Worm (Caenorhabditis elegans) whole organism, L4 larva: ENCODE measurements around the gene hpo-10.

ENCODE experiments used
- F10B5.3 ChIP-seq: sonication (generic microtip); optimal IDR thresholded peaks from 2 replicates; lab custom pipeline; 2016; ENCODE audit warnings: mild to moderate bottlenecking, missing genetic modification characterization, missing compliant biosample characterization
- F44E2.7 ChIP-seq: fragments of 200-800 bp; sonication (Bioruptor generic); IDR thresholded peaks from 2 replicates; pipeline ENCODE4 v2.1.2; 2022; ENCODE audit warnings: missing genetic modification characterization, missing compliant biosample characterization
- F49E8.2 ChIP-seq: sonication (generic microtip); optimal IDR thresholded peaks from 2 replicates; lab custom pipeline; 2016; ENCODE audit warnings: missing compliant biosample characterization, mild to moderate bottlenecking, missing genetic modification characterization, borderline replicate concordance
- Y5F2A.4 ChIP-seq: fragments of 200-800 bp; sonication (Bioruptor generic); optimal IDR thresholded peaks from 2 replicates; lab custom pipeline; 2018; ENCODE audit warnings: mild to moderate bottlenecking, missing genetic modification characterization, missing compliant biosample characterization
- aha-1 ChIP-seq: fragments of 150-350 bp; peaks from one replicate; lab custom pipeline; 2014; ENCODE audit warnings: missing biosample characterization, missing genetic modification characterization
- ama-1 ChIP-seq: fragments of 150-350 bp; optimal IDR thresholded peaks from 2 replicates; lab custom pipeline; 2014; ENCODE audit warnings: inconsistent platforms, mixed read lengths
- arid-1 ChIP-seq: fragments of 200-800 bp; sonication (Bioruptor generic); conservative IDR thresholded peaks from 2 replicates; pipeline ENCODE4 v1.3.6; 2022; ENCODE audit warnings: missing genetic modification reagents, missing genetic modification characterization, missing compliant biosample characterization
- attf-4 ChIP-seq: sonication (generic microtip); optimal IDR thresholded peaks from 3 replicates; lab custom pipeline; 2017; ENCODE audit warnings: missing biosample characterization, missing genetic modification characterization
- ceh-20 ChIP-seq: fragments of 200-800 bp; sonication (Bioruptor generic); IDR thresholded peaks from 2 replicates; pipeline ENCODE4 v1.3.6; 2022; ENCODE audit warnings: missing genetic modification reagents, missing genetic modification characterization, missing compliant biosample characterization
- ceh-28 ChIP-seq: fragments of 150-350 bp; optimal IDR thresholded peaks from 2 replicates; lab custom pipeline; 2014; ENCODE audit warnings: missing biosample characterization, missing genetic modification reagents, missing genetic modification characterization
- ceh-32 ChIP-seq: sonication (generic microtip); optimal IDR thresholded peaks from 2 replicates; lab custom pipeline; 2016; ENCODE audit warnings: mild to moderate bottlenecking, missing genetic modification characterization, missing compliant biosample characterization; ENCODE audit not compliant: poor library complexity
- ceh-82 ChIP-seq: sonication (generic microtip); optimal IDR thresholded peaks from 2 replicates; lab custom pipeline; 2017; ENCODE audit warnings: missing biosample characterization, missing genetic modification characterization
- ces-1 ChIP-seq: fragments of 150-350 bp; sonication (generic microtip); optimal IDR thresholded peaks from 4 replicates; lab custom pipeline; 2014; ENCODE audit warnings: missing biosample characterization, missing genetic modification reagents, missing genetic modification characterization
- daf-12 ChIP-seq: fragments of 150-350 bp; optimal IDR thresholded peaks from 2 replicates; lab custom pipeline; 2014; ENCODE audit warnings: missing biosample characterization, missing genetic modification reagents, missing genetic modification characterization
- daf-16 ChIP-seq, 3 experiments: sonication (generic microtip); optimal IDR thresholded peaks; 2 replicates each; lab custom pipeline; 2016 to 2017; ENCODE audit warnings: missing genetic modification characterization in 3 of 3, missing genetic modification reagents in 3 of 3, mild to moderate bottlenecking in 2 of 3, missing compliant biosample characterization in 2 of 3, missing biosample characterization in 1 of 3, moderate library complexity in 1 of 3
- daf-8 ChIP-seq: fragments of 200-800 bp; sonication (Bioruptor generic); IDR thresholded peaks from 2 replicates; pipeline ENCODE4 v1.3.6; 2022; ENCODE audit warnings: missing genetic modification characterization, missing compliant biosample characterization
- dmd-6 ChIP-seq: fragments of 200-800 bp; sonication (Bioruptor generic); IDR thresholded peaks from 2 replicates; pipeline ENCODE4 v1.3.6; 2022; ENCODE audit warnings: missing genetic modification reagents, missing genetic modification characterization, missing compliant biosample characterization
- dpl-1 ChIP-seq: fragments of 150-350 bp; optimal IDR thresholded peaks from 2 replicates; lab custom pipeline; 2014; ENCODE audit warnings: missing biosample characterization, missing genetic modification reagents, missing genetic modification characterization
- dve-1 ChIP-seq: sonication (generic microtip); optimal IDR thresholded peaks from 2 replicates; lab custom pipeline; 2017; ENCODE audit warnings: antibody characterized with exemption, mild to moderate bottlenecking, missing genetic modification characterization, missing compliant biosample characterization; ENCODE audit not compliant: insufficient read depth
- fos-1 ChIP-seq: fragments of 150-350 bp; optimal IDR thresholded peaks from 2 replicates; lab custom pipeline; 2014; ENCODE audit warnings: missing biosample characterization, missing genetic modification characterization
- hif-1 ChIP-seq, 2 experiments: sonication (generic microtip); optimal IDR thresholded peaks; 2 replicates each; lab custom pipeline; 2016 to 2017; ENCODE audit warnings: missing compliant biosample characterization in 2 of 2, missing genetic modification characterization in 2 of 2, missing genetic modification reagents in 2 of 2, missing genotype in 2 of 2, mild to moderate bottlenecking in 1 of 2
- hlh-11 ChIP-seq: fragments of 200-800 bp; sonication (Bioruptor generic); optimal IDR thresholded peaks from 2 replicates; lab custom pipeline; 2018; ENCODE audit warnings: mild to moderate bottlenecking, missing genetic modification characterization, missing compliant biosample characterization
- lin-1 ChIP-seq: fragments of 200-800 bp; sonication (Bioruptor generic); IDR thresholded peaks from 2 replicates; pipeline ENCODE4 v1.3.6; 2022; ENCODE audit warnings: missing genetic modification reagents, missing genetic modification characterization, missing compliant biosample characterization
- lin-13 ChIP-seq: fragments of 150-350 bp; optimal IDR thresholded peaks from 2 replicates; lab custom pipeline; 2014; ENCODE audit warnings: missing biosample characterization, missing genetic modification reagents, missing genetic modification characterization
- lin-15B ChIP-seq: fragments of 150-350 bp; sonication (generic microtip); optimal IDR thresholded peaks from 3 replicates; lab custom pipeline; 2014; ENCODE audit warnings: missing biosample characterization, missing genetic modification characterization
- lin-39 ChIP-seq: fragments of 150-350 bp; optimal IDR thresholded peaks from 2 replicates; lab custom pipeline; 2014; ENCODE audit warnings: missing biosample characterization, missing genetic modification reagents, missing genetic modification characterization
- lsy-2 ChIP-seq, 2 experiments: fragments of 150-350 bp in 1 of 2; sonication (generic microtip) in 1 of 2; optimal IDR thresholded peaks; 2 replicates each; lab custom pipeline; 2014 to 2017; ENCODE audit warnings: missing biosample characterization in 2 of 2, missing genetic modification characterization in 2 of 2
- mep-1 ChIP-seq: fragments of 150-350 bp; sonication (generic microtip); optimal IDR thresholded peaks from 3 replicates; lab custom pipeline; 2014; ENCODE audit warnings: missing biosample characterization, missing genetic modification characterization
- mxl-3 ChIP-seq: fragments of 200-800 bp; sonication (Bioruptor generic); optimal IDR thresholded peaks from 2 replicates; lab custom pipeline; 2018; ENCODE audit warnings: mild to moderate bottlenecking, missing genetic modification characterization, missing compliant biosample characterization
- nhr-111 ChIP-seq: fragments of 200-800 bp; sonication (Bioruptor generic); optimal IDR thresholded peaks from 2 replicates; lab custom pipeline; 2018; ENCODE audit warnings: mild to moderate bottlenecking, missing genetic modification characterization, missing compliant biosample characterization
- nhr-25 ChIP-seq: sonication (generic microtip); optimal IDR thresholded peaks from 2 replicates; lab custom pipeline; 2017; ENCODE audit warnings: missing genetic modification characterization, mild to moderate bottlenecking, missing compliant biosample characterization, antibody characterized with exemption, moderate library complexity, borderline replicate concordance; ENCODE audit not compliant: insufficient read depth
- nhr-28 ChIP-seq: fragments of 150-350 bp; optimal IDR thresholded peaks from 2 replicates; lab custom pipeline; 2014; ENCODE audit warnings: missing biosample characterization, missing genetic modification characterization
- nhr-41 ChIP-seq: fragments of 200-800 bp; sonication (Bioruptor generic); IDR thresholded peaks from 2 replicates; pipeline ENCODE4 v1.3.6; 2022; ENCODE audit warnings: missing genetic modification reagents, missing genetic modification characterization, missing compliant biosample characterization
- nhr-48 ChIP-seq: sonication (generic microtip); optimal IDR thresholded peaks from 2 replicates; lab custom pipeline; 2016; ENCODE audit warnings: mild to moderate bottlenecking, missing genetic modification characterization, missing compliant biosample characterization
- nhr-77 ChIP-seq: fragments of 150-350 bp; optimal IDR thresholded peaks from 2 replicates; lab custom pipeline; 2014; ENCODE audit warnings: missing biosample characterization, missing genetic modification characterization
- sdz-12 ChIP-seq: fragments of 200-800 bp; sonication (Bioruptor generic); optimal IDR thresholded peaks from 2 replicates; lab custom pipeline; 2018; ENCODE audit warnings: mild to moderate bottlenecking, missing genetic modification characterization, missing compliant biosample characterization
- set-16 ChIP-seq: fragments of 200-800 bp; sonication (Bioruptor generic); IDR thresholded peaks from 2 replicates; pipeline ENCODE4 v1.3.6; 2022; ENCODE audit warnings: missing genetic modification reagents, missing genetic modification characterization, missing compliant biosample characterization
- skn-1 ChIP-seq: fragments of 150-350 bp; optimal IDR thresholded peaks from 2 replicates; lab custom pipeline; 2014; ENCODE audit warnings: missing biosample characterization, missing genetic modification characterization
- spr-3 ChIP-seq: fragments of 200-800 bp; sonication (Bioruptor generic); optimal IDR thresholded peaks from 2 replicates; lab custom pipeline; 2018; ENCODE audit warnings: mild to moderate bottlenecking, missing genetic modification characterization, missing compliant biosample characterization
- tag-97 ChIP-seq: fragments of 200-800 bp; sonication (Bioruptor generic); IDR thresholded peaks from 2 replicates; pipeline ENCODE4 v1.3.6; 2022; ENCODE audit warnings: missing genetic modification characterization, missing compliant biosample characterization
- tra-1 ChIP-seq: fragments of 200-800 bp; sonication (Bioruptor generic); IDR thresholded peaks from 2 replicates; pipeline ENCODE4 v1.3.6; 2022; ENCODE audit warnings: missing genetic modification reagents, missing genetic modification characterization, missing compliant biosample characterization
- unc-62 ChIP-seq, 3 experiments: fragments of 150-350 bp in 1 of 3; sonication (generic microtip); optimal IDR thresholded peaks in 2 of 3; peaks in 1 of 3; 1 replicate in 1 of 3; 2 replicates in 2 of 3; lab custom pipeline; 2014 to 2017; ENCODE audit warnings: missing biosample characterization in 3 of 3, missing genetic modification characterization in 3 of 3, missing genetic modification reagents in 3 of 3, missing genotype in 1 of 3
- vab-7 ChIP-seq: fragments of 200-800 bp; sonication (Bioruptor generic); IDR thresholded peaks from 2 replicates; pipeline ENCODE4 v1.3.6; 2022; ENCODE audit warnings: missing genetic modification reagents, missing genetic modification characterization, missing compliant biosample characterization
- zag-1 ChIP-seq: fragments of 150-350 bp; optimal IDR thresholded peaks from 2 replicates; lab custom pipeline; 2014; ENCODE audit warnings: missing biosample characterization, missing genetic modification characterization
- zip-11 ChIP-seq: fragments of 200-800 bp; sonication (Bioruptor generic); IDR thresholded peaks from 2 replicates; pipeline ENCODE4 v1.3.6; 2022; ENCODE audit warnings: missing genetic modification characterization, missing compliant biosample characterization
- ztf-11 ChIP-seq: fragments of 150-350 bp; optimal IDR thresholded peaks from 2 replicates; lab custom pipeline; 2014; ENCODE audit warnings: missing biosample characterization, missing genetic modification characterization
- ztf-7 ChIP-seq: fragments of 150-350 bp; optimal IDR thresholded peaks from 2 replicates; lab custom pipeline; 2014; ENCODE audit warnings: missing biosample characterization, missing genetic modification characterization

hpo-10 gene

DNA sequence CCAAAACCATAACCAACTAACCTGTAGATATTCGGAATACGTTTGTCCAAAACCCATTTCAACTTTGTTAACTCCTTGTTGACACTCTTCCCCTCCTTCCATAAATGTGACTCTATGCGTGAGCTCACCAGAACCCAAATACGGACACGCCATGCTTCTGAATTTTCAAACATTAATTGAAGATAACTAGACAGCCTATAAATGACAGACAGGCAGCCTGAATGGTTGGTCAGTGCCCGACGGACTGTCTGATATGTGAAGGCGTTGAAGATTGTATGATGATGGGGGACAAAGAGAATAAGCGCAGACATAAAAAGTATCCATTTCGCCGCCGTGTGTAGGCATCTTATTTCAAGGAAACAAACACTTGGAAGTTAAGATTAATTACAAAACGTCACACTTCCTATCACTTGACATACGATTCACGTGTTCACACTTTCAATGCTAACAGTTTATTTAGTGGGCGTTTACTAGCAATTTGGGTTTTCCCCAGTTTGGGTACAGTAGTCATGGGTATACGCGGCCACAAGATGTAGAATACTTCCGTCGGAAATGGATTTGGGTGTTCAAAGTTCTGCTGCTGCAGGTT is 40.6 kb downstream of the hpo-10 start, which contains the start of the genes tdo-2 and C28H8.2 (continued):
- TF ChIP-seq mep-1 (tag; lab: Kevin White, UChicago), result peak; percentile 29
- TF ChIP-seq tag-97, result no peak
- TF ChIP-seq ces-1 (GFP tag; lab: Kevin White, UChicago), result no peak

DNA sequence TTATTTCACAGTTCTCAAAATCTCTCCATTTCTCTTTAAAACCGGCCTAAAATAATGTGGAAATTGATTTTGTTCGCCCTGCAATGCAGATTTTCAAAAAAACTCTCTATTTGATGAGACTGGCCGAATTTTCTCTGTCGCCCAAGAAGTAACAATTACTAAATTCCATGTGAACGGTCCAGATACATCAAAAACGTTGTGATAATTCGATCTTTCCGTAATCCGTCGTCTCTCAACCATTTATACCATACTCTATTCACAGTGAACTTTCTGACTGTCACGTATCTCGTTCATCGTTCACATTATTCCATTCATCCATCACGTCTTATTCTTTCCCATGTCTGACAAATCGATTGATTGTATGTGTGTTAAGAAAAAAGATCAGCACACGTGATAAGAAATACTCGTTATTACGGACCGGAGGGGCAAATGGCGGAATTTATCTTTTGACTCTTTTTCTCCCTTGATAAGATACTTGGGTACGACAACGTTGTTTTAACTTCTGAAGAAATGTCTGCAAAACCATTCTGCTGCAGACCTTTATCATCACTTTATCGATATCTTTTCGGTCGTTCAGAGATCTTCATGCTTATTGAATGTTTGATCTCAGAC is 41.9 kb downstream of the hpo-10 start:
- TF ChIP-seq set-16, result no peak
- TF ChIP-seq daf-12 (tag; lab: Kevin White, UChicago), result no peak
- TF ChIP-seq hlh-11 (tag; lab: Kevin White, UChicago), result peak; percentile 52
- TF ChIP-seq dve-1, result peak; percentile 34
- TF ChIP-seq tra-1 (GFP tag; lab: Robert Waterston, UW), result no peak
- TF ChIP-seq Y5F2A.4 (GFP tag; lab: Kevin White, UChicago), result no peak
- no peak for TF ChIP-seq F49E8.2 (tag; lab: Kevin White, UChicago)
- no peak for TF ChIP-seq attf-4 (tag; lab: Kevin White, UChicago)
- no peak for TF ChIP-seq vab-7 (GFP tag; lab: Robert Waterston, UW)
- TF ChIP-seq arid-1 (GFP tag; lab: Robert Waterston, UW), result no peak
- no peak for TF ChIP-seq tag-97
- no peak for TF ChIP-seq nhr-111 (GFP tag; lab: Kevin White, UChicago)
- TF ChIP-seq lin-39 (tag; lab: Kevin White, UChicago), result no peak
- TF ChIP-seq nhr-77 (tag; lab: Kevin White, UChicago), result no peak
- TF ChIP-seq zag-1 (tag; lab: Kevin White, UChicago), result no peak
- no peak for TF ChIP-seq zip-11 (GFP tag; lab: Robert Waterston, UW)
- TF ChIP-seq skn-1, result no peak
- no peak for TF ChIP-seq daf-8 (GFP tag; lab: Robert Waterston, UW)
- TF ChIP-seq lin-1 (GFP tag; lab: Robert Waterston, UW), result no peak
- no peak for TF ChIP-seq ztf-11 (tag; lab: Kevin White, UChicago)
- no peak for TF ChIP-seq ceh-82 (tag; lab: Kevin White, UChicago)
- no peak for TF ChIP-seq ztf-7
- TF ChIP-seq unc-62 (GFP tag; optimal IDR thresholded peaks at IDR 0.05 in 1 of 2; lab: Kevin White, UChicago), result peak in 1 of 2 experiments; percentile 88
- no peak for TF ChIP-seq unc-62 (tag; optimal IDR thresholded peaks at IDR 0.05; lab: Kevin White, UChicago)
- no peak for TF ChIP-seq ceh-32 (tag; lab: Kevin White, UChicago)
- TF ChIP-seq lsy-2 (tag; optimal IDR thresholded peaks at IDR 0.05; lab: Kevin White, UChicago), result peak in 1 of 2 experiments; percentile 20
- peak; percentile 88 for TF ChIP-seq aha-1
- peak; percentile 50 for TF ChIP-seq dmd-6 (GFP tag; lab: Robert Waterston, UW)
- TF ChIP-seq lin-13 (GFP tag; lab: Kevin White, UChicago), result no peak
- no peak for TF ChIP-seq dpl-1
- TF ChIP-seq sdz-12 (GFP tag; lab: Kevin White, UChicago), result no peak
- TF ChIP-seq daf-16 (GFP tag; optimal IDR thresholded peaks at IDR 0.05; lab: Kevin White, UChicago), result no peak
- TF ChIP-seq daf-16 (tag; optimal IDR thresholded peaks at IDR 0.05; lab: Kevin White, UChicago), result no peak
- peak; percentile 90 for TF ChIP-seq nhr-48 (tag; lab: Kevin White, UChicago)
- TF ChIP-seq mxl-3 (GFP tag; lab: Kevin White, UChicago), result peak; percentile 70
- TF ChIP-seq nhr-25 (tag; lab: Kevin White, UChicago), result peak; percentile 3
- TF ChIP-seq nhr-41 (GFP tag; lab: Robert Waterston, UW), result no peak
- TF ChIP-seq nhr-28 (tag; lab: Kevin White, UChicago), result peak; percentile 52
- no peak for TF ChIP-seq lin-15B
- no peak for TF ChIP-seq ceh-20 (GFP tag; lab: Robert Waterston, UW)
- no peak for TF ChIP-seq ama-1 (lab: Kevin White, UChicago)
- no peak for TF ChIP-seq fos-1 (tag; lab: Kevin White, UChicago)
- TF ChIP-seq mep-1 (tag; lab: Kevin White, UChicago), result peak; percentile 12
- TF ChIP-seq spr-3 (GFP tag; lab: Kevin White, UChicago), result no peak
- TF ChIP-seq hif-1 (tag; optimal IDR thresholded peaks at IDR 0.05; lab: Kevin White, UChicago), result no peak
- no peak for TF ChIP-seq F10B5.3 (tag; lab: Kevin White, UChicago)
- peak; percentile 15 for TF ChIP-seq ceh-28
- no peak for TF ChIP-seq F44E2.7 (GFP tag; lab: Robert Waterston, UW)
